Worm (Caenorhabditis elegans): Measurements from ENCODE around the gene C46H3.2.

- TF ChIP-seq ceh-27 (GFP tag; optimal IDR thresholded peaks at IDR 0.05) (no peak), him-1 (tag; optimal IDR thresholded peaks at IDR 0.05) (no peak)
Observed at ce11 chrX:1223841-1224240, 6.7 kb downstream of the C46H3.2 start.

Measured in whole organism, young adult.